Worm (Caenorhabditis elegans): ENCODE data around the gene F44E5.5.

DNA sequence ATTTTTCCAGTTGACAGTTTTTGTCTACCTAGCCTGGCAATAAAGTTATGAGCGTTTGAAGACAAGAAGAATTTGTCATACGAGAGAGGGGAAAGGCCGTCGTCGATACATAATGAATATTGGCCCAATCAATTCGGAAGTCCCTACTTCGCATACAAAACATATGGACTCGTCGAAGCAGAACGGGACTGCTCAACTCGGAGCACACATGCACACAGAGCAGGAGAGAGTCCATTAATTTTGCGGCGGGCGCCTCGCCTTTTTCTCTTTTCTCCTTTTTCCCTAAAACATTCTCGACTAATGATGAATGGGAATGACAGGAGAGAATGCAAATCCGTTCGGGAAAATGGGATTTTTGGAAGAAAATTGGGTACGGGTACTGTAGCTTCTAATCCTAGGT lies 26.9 kb upstream of the F44E5.5 start, which contains the start of gene F13D12.8:
- TF ChIP-seq elt-2 (tag; optimal IDR thresholded peaks at IDR 0.05) (no peak), nhr-11 (tag; optimal IDR thresholded peaks at IDR 0.05) (no peak), ztf-11 (tag; optimal IDR thresholded peaks at IDR 0.05) (no peak), egl-27 (tag; optimal IDR thresholded peaks at IDR 0.05) (no peak), ceh-28 (tag; optimal IDR thresholded peaks at IDR 0.05) (no peak), ztf-4 (tag; optimal IDR thresholded peaks at IDR 0.05) (no peak), skn-1 (tag; optimal IDR thresholded peaks at IDR 0.05) (no peak), elt-3 (tag; optimal IDR thresholded peaks at IDR 0.05) (no peak)

Measured in whole organism, L3 larva.